Worm (Caenorhabditis elegans) whole organism, L1 larva: ENCODE results near the gene glod-4.

Source experiments
- alr-1 ChIP-seq: fragments of 200-800 bp; sonication (Bioruptor generic); optimal IDR thresholded peaks from 2 replicates; lab custom pipeline; 2018; ENCODE audit warnings: borderline replicate concordance, mild to moderate bottlenecking, missing genetic modification characterization, missing compliant biosample characterization
- ceh-8 ChIP-seq: fragments of 200-800 bp; sonication (Bioruptor generic); optimal IDR thresholded peaks from 2 replicates; lab custom pipeline; 2018; ENCODE audit warnings: mild to moderate bottlenecking, missing genetic modification characterization, moderate library complexity, missing compliant biosample characterization
- elt-2 ChIP-seq: sonication (generic microtip); optimal IDR thresholded peaks from 2 replicates; lab custom pipeline; 2016; ENCODE audit warnings: missing genetic modification characterization, mild to moderate bottlenecking, inconsistent platforms, missing compliant biosample characterization, missing genetic modification reagents
- fkh-4 ChIP-seq: sonication (generic microtip); optimal IDR thresholded peaks from 2 replicates; lab custom pipeline; 2016; ENCODE audit warnings: missing compliant biosample characterization, missing genetic modification characterization, borderline replicate concordance
- jun-1 ChIP-seq: fragments of 150-350 bp; optimal IDR thresholded peaks from 2 replicates; lab custom pipeline; 2014; ENCODE audit warnings: missing biosample characterization, missing genetic modification reagents, missing genetic modification characterization
- nhr-28 ChIP-seq: fragments of 150-350 bp; optimal IDR thresholded peaks from 2 replicates; lab custom pipeline; 2014; ENCODE audit warnings: missing biosample characterization, missing genetic modification characterization
- nhr-76 ChIP-seq: sonication (generic microtip); optimal IDR thresholded peaks from 2 replicates; lab custom pipeline; 2017; ENCODE audit warnings: missing biosample characterization, missing genetic modification characterization
- skn-1 ChIP-seq: fragments of 150-350 bp; optimal IDR thresholded peaks from 2 replicates; lab custom pipeline; 2014; ENCODE audit warnings: missing biosample characterization, missing genetic modification characterization

ce11 chrIII:4178564-4178963 is 25.2 kb downstream of the glod-4 start, which contains the start of gene C16C10.2:
- TF ChIP-seq nhr-28 (tag; lab: Kevin White, UChicago) (no peak), alr-1 (no peak), elt-2 (no peak), skn-1 (tag; lab: Kevin White, UChicago) (no peak), ceh-8 (GFP tag; lab: Kevin White, UChicago) (no peak), jun-1 (no peak), nhr-76 (tag; lab: Kevin White, UChicago) (no peak), fkh-4 (no peak)
